Worm (Caenorhabditis elegans) whole organism, late embryonic: ENCODE measurements around the gene pmp-2.

Source experiments
- C08G9.2 ChIP-seq: sonication (generic microtip); optimal IDR thresholded peaks from 2 replicates; lab custom pipeline; 2016; ENCODE audit warnings: mild to moderate bottlenecking, missing genetic modification characterization, moderate library complexity, missing compliant biosample characterization
- F13H6.1 ChIP-seq: sonication (generic microtip); optimal IDR thresholded peaks from 2 replicates; lab custom pipeline; 2016; ENCODE audit warnings: missing genetic modification characterization, missing compliant biosample characterization
- K09A11.1 ChIP-seq: sonication (generic microtip); optimal IDR thresholded peaks from 2 replicates; lab custom pipeline; 2017; ENCODE audit warnings: antibody characterized with exemption, mild to moderate bottlenecking, missing genetic modification characterization, missing compliant biosample characterization; ENCODE audit not compliant: insufficient read depth
- T23F11.4 ChIP-seq: fragments of 200-800 bp; sonication (Bioruptor generic); optimal IDR thresholded peaks from 2 replicates; lab custom pipeline; 2018; ENCODE audit warnings: mild to moderate bottlenecking, missing genetic modification characterization, missing compliant biosample characterization
- ahr-1 ChIP-seq: sonication (generic microtip); optimal IDR thresholded peaks from 2 replicates; lab custom pipeline; 2016; ENCODE audit warnings: missing genetic modification characterization, missing compliant biosample characterization
- ceh-18 ChIP-seq: sonication (generic microtip); optimal IDR thresholded peaks from 2 replicates; lab custom pipeline; 2016; ENCODE audit warnings: missing genetic modification characterization, missing compliant biosample characterization
- ceh-2 ChIP-seq: sonication (generic microtip); optimal IDR thresholded peaks from 2 replicates; lab custom pipeline; 2016; ENCODE audit warnings: missing genotype, missing genetic modification characterization, missing compliant biosample characterization
- ceh-22 ChIP-seq: sonication (generic microtip); optimal IDR thresholded peaks from 2 replicates; lab custom pipeline; 2017; ENCODE audit warnings: missing biosample characterization, missing genetic modification characterization
- ceh-30 ChIP-seq: fragments of 150-350 bp; optimal IDR thresholded peaks from 2 replicates; lab custom pipeline; 2014; ENCODE audit warnings: missing biosample characterization, missing genetic modification characterization
- ceh-31 ChIP-seq: sonication (generic microtip); optimal IDR thresholded peaks from 2 replicates; lab custom pipeline; 2016; ENCODE audit warnings: missing genetic modification characterization, missing compliant biosample characterization
- ceh-34 ChIP-seq: sonication (generic microtip); optimal IDR thresholded peaks from 2 replicates; lab custom pipeline; 2016; ENCODE audit warnings: mild to moderate bottlenecking, missing genetic modification characterization, missing compliant biosample characterization
- ceh-45 ChIP-seq: fragments of 200-800 bp; sonication (Bioruptor generic); IDR thresholded peaks from 2 replicates; pipeline ENCODE4 v1.3.6; 2022; ENCODE audit warnings: missing genetic modification reagents, missing genetic modification characterization, missing compliant biosample characterization
- ceh-6 ChIP-seq: fragments of 200-800 bp; sonication (Bioruptor generic); optimal IDR thresholded peaks from 2 replicates; lab custom pipeline; 2018; ENCODE audit warnings: mild to moderate bottlenecking, missing genetic modification characterization, missing compliant biosample characterization
- dve-1 ChIP-seq: sonication (generic microtip); optimal IDR thresholded peaks from 2 replicates; lab custom pipeline; 2017; ENCODE audit warnings: antibody characterized with exemption, mild to moderate bottlenecking, missing genetic modification characterization, missing compliant biosample characterization
- elt-2 ChIP-seq: sonication (generic microtip); optimal IDR thresholded peaks from 2 replicates; lab custom pipeline; 2016; ENCODE audit warnings: missing genetic modification reagents, missing genetic modification characterization, missing compliant biosample characterization
- elt-4 ChIP-seq: sonication (generic microtip); optimal IDR thresholded peaks from 2 replicates; lab custom pipeline; 2016; ENCODE audit warnings: missing genetic modification characterization, missing compliant biosample characterization
- ets-4 ChIP-seq: sonication (generic microtip); optimal IDR thresholded peaks from 2 replicates; lab custom pipeline; 2016; ENCODE audit warnings: missing genetic modification characterization, missing compliant biosample characterization
- eyg-1 ChIP-seq: sonication (generic microtip); optimal IDR thresholded peaks from 2 replicates; lab custom pipeline; 2016; ENCODE audit warnings: missing genotype, missing genetic modification characterization, missing compliant biosample characterization
- gmeb-2 ChIP-seq: sonication (generic microtip); optimal IDR thresholded peaks from 2 replicates; lab custom pipeline; 2016; ENCODE audit warnings: missing genetic modification characterization, inconsistent platforms, missing compliant biosample characterization
- hlh-13 ChIP-seq: fragments of 200-800 bp; sonication (Bioruptor generic); optimal IDR thresholded peaks from 2 replicates; lab custom pipeline; 2018; ENCODE audit warnings: mild to moderate bottlenecking, missing genetic modification characterization, missing compliant biosample characterization
- hlh-15 ChIP-seq: sonication (generic microtip); optimal IDR thresholded peaks from 2 replicates; lab custom pipeline; 2016; ENCODE audit warnings: missing genetic modification characterization, missing compliant biosample characterization
- hlh-30 ChIP-seq: sonication (generic microtip); optimal IDR thresholded peaks from 2 replicates; lab custom pipeline; 2017; ENCODE audit warnings: antibody characterized with exemption, missing genetic modification characterization, missing compliant biosample characterization; ENCODE audit not compliant: insufficient read depth
- hlh-6 ChIP-seq: sonication (generic microtip); optimal IDR thresholded peaks from 2 replicates; lab custom pipeline; 2016; ENCODE audit warnings: missing genotype, missing genetic modification characterization, missing compliant biosample characterization
- hlh-8 ChIP-seq: sonication (generic microtip); optimal IDR thresholded peaks from 2 replicates; lab custom pipeline; 2016; ENCODE audit warnings: missing genotype, missing genetic modification characterization, missing compliant biosample characterization
- lim-6 ChIP-seq: sonication (generic microtip); optimal IDR thresholded peaks from 2 replicates; lab custom pipeline; 2016; ENCODE audit warnings: missing genetic modification characterization, missing compliant biosample characterization
- madf-2 ChIP-seq: sonication (generic microtip); optimal IDR thresholded peaks from 2 replicates; lab custom pipeline; 2017; ENCODE audit warnings: missing genetic modification characterization, missing compliant biosample characterization
- nhr-11 ChIP-seq: fragments of 150-350 bp; optimal IDR thresholded peaks from 2 replicates; lab custom pipeline; 2014; ENCODE audit warnings: missing biosample characterization, missing genetic modification characterization
- nhr-232 ChIP-seq: sonication (generic microtip); optimal IDR thresholded peaks from 2 replicates; lab custom pipeline; 2016; ENCODE audit warnings: missing genetic modification characterization, missing compliant biosample characterization
- npax-4 ChIP-seq: sonication (generic microtip); optimal IDR thresholded peaks from 2 replicates; lab custom pipeline; 2016; ENCODE audit warnings: missing genetic modification characterization, missing compliant biosample characterization
- odd-2 ChIP-seq: sonication (generic microtip); optimal IDR thresholded peaks from 2 replicates; lab custom pipeline; 2017; ENCODE audit warnings: antibody characterized with exemption, mild to moderate bottlenecking, missing genetic modification characterization, missing compliant biosample characterization
- pag-3 ChIP-seq: sonication (generic microtip); optimal IDR thresholded peaks from 2 replicates; lab custom pipeline; 2016; ENCODE audit warnings: missing compliant biosample characterization, missing genetic modification characterization, borderline replicate concordance
- pat-9 ChIP-seq: fragments of 200-800 bp; sonication (Bioruptor generic); optimal IDR thresholded peaks from 2 replicates; lab custom pipeline; 2018; ENCODE audit warnings: mild to moderate bottlenecking, missing genetic modification characterization, moderate library complexity, missing compliant biosample characterization
- pha-2 ChIP-seq: sonication (generic microtip); optimal IDR thresholded peaks from 2 replicates; lab custom pipeline; 2017; ENCODE audit warnings: mild to moderate bottlenecking, missing genetic modification characterization, missing compliant biosample characterization
- pqm-1 ChIP-seq: sonication (generic microtip); optimal IDR thresholded peaks from 2 replicates; lab custom pipeline; 2016; ENCODE audit warnings: missing genetic modification characterization, missing compliant biosample characterization
- sdc-2 ChIP-seq: sonication (generic microtip); optimal IDR thresholded peaks from 2 replicates; lab custom pipeline; 2016; ENCODE audit warnings: missing genotype, missing genetic modification characterization, missing compliant biosample characterization
- sox-2 ChIP-seq: fragments of 200-800 bp; sonication (Bioruptor generic); IDR thresholded peaks from 2 replicates; pipeline ENCODE4 v1.3.6; 2022; ENCODE audit warnings: missing genetic modification reagents, missing genetic modification characterization, missing compliant biosample characterization
- sox-4 ChIP-seq: sonication (generic microtip); optimal IDR thresholded peaks from 2 replicates; lab custom pipeline; 2017; ENCODE audit warnings: mild to moderate bottlenecking, missing genetic modification characterization, inconsistent platforms, missing compliant biosample characterization
- tbx-2 ChIP-seq: sonication (generic microtip); optimal IDR thresholded peaks from 2 replicates; lab custom pipeline; 2016; ENCODE audit warnings: missing genetic modification characterization, missing compliant biosample characterization
- ttx-3 ChIP-seq: sonication (generic microtip); optimal IDR thresholded peaks from 2 replicates; lab custom pipeline; 2016; ENCODE audit warnings: missing genetic modification reagents, missing genetic modification characterization, missing compliant biosample characterization
- unc-3 ChIP-seq, 2 experiments: fragments of 200-800 bp in 1 of 2; sonication (Bioruptor generic) in 1 of 2; sonication (generic microtip) in 1 of 2; conservative IDR thresholded peaks in 1 of 2; optimal IDR thresholded peaks in 1 of 2; 2 replicates each; pipeline versions ENCODE4 v1.3.6 to Lab custom; 2016 to 2022; ENCODE audit warnings: missing compliant biosample characterization in 2 of 2, missing genetic modification characterization in 2 of 2, missing genetic modification reagents in 1 of 2
- unc-42 ChIP-seq: sonication (generic microtip); optimal IDR thresholded peaks from 2 replicates; lab custom pipeline; 2016; ENCODE audit warnings: missing genotype, missing genetic modification characterization, missing compliant biosample characterization
- unc-86 ChIP-seq: sonication (generic microtip); optimal IDR thresholded peaks from 2 replicates; lab custom pipeline; 2016; ENCODE audit warnings: missing genetic modification characterization, missing compliant biosample characterization
- zip-5 ChIP-seq: sonication (generic microtip); optimal IDR thresholded peaks from 2 replicates; lab custom pipeline; 2016; ENCODE audit warnings: missing genetic modification characterization, missing compliant biosample characterization

The pmp-2 gene

DNA sequence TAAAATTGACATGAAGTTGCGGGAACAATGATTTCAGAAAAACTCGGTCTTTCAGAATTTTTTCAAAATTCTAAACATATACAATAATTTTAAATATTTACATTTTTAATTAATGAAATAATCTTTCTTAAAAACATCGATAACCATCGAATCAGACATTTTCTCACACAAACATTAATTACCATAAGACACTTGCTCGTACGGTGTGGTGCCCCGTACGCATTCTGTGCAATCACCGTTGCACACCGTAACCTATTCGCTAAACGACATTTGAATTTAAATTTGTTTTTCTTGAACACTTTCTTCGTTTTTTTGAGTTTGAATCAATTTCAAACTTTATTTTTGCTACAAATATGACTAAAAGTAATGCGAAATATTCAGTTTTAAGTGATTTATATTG, 36.2 kb upstream of the pmp-2 start:
- TF ChIP-seq C08G9.2 (tag; lab: Kevin White, UChicago) (no peak), elt-4 (no peak), lim-6 (tag; lab: Kevin White, UChicago) (no peak), madf-2 (tag; lab: Kevin White, UChicago) (no peak), dve-1 (tag; lab: Kevin White, UChicago) (no peak), nhr-232 (no peak), T23F11.4 (GFP tag; lab: Kevin White, UChicago) (no peak), unc-3 (GFP tag; conservative IDR thresholded peaks at IDR 0.05; lab: Robert Waterston, UW) (no peak), unc-3 (tag; optimal IDR thresholded peaks at IDR 0.05; lab: Kevin White, UChicago) (no peak), elt-2 (tag; lab: Kevin White, UChicago) (no peak), ceh-31 (tag; lab: Kevin White, UChicago) (no peak)

ce11 chrII:6919363-6919851, 31.8 kb upstream of the pmp-2 start, which contains the start of gene B0252.1:
B0252.1 (plus strand) TSS chrII:6919680.
- TF ChIP-seq ets-4 (no peak), unc-86 (no peak), unc-3 (GFP tag; conservative IDR thresholded peaks at IDR 0.05; lab: Robert Waterston, UW) (no peak), unc-3 (tag; optimal IDR thresholded peaks at IDR 0.05; lab: Kevin White, UChicago) (no peak), odd-2 (tag; lab: Kevin White, UChicago) (no peak), pqm-1 (tag; lab: Kevin White, UChicago) (no peak), hlh-15 (tag; lab: Kevin White, UChicago) (no peak), K09A11.1 (tag; lab: Kevin White, UChicago) (no peak), elt-2 (tag; lab: Kevin White, UChicago) (no peak), ceh-2 (tag; lab: Kevin White, UChicago) (no peak), hlh-13 (GFP tag; lab: Kevin White, UChicago) (no peak), sox-4 (tag; lab: Kevin White, UChicago) (no peak), ceh-6 (GFP tag; lab: Kevin White, UChicago) (no peak), hlh-8 (no peak), ceh-18 (tag; lab: Kevin White, UChicago) (no peak), pha-2 (no peak), F13H6.1 (no peak), gmeb-2 (tag; lab: Kevin White, UChicago) (no peak)

DNA sequence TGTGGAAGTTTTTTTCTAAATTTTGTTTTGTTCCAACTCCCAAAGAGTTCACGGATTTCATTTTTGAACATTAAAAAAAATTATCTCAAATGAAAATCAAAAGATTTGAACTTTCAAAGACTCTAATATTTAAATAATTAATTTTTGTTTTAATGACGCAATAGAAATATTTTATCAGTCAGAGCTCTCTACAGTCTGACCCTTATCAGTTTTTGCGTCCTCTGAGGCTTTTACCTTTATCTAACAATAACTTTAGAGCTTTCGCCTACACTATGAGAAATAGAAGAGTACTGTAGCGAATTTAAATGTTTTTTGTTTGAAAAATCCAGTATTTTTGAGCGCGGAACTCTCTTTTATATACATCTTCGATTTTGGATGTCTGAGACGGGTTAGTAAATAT, 31.3 kb upstream of the pmp-2 start, which contains the start of gene B0252.5:
B0252.5 (minus strand) TSS at position 17 of the 400 bp plus-strand sequence.
- no peak for TF ChIP-seq nhr-11 (tag; lab: Kevin White, UChicago)
- no peak for TF ChIP-seq pat-9 (tag; lab: Kevin White, UChicago)
- no peak for TF ChIP-seq T23F11.4 (GFP tag; lab: Kevin White, UChicago)
- no peak for TF ChIP-seq zip-5
- no peak for TF ChIP-seq ahr-1 (tag; lab: Kevin White, UChicago)
- no peak for TF ChIP-seq hlh-30 (tag; lab: Kevin White, UChicago)
- no peak for TF ChIP-seq madf-2 (tag; lab: Kevin White, UChicago)
- TF ChIP-seq ceh-30 (tag; lab: Kevin White, UChicago) = no peak
- no peak for TF ChIP-seq pag-3 (tag; lab: Kevin White, UChicago)
- TF ChIP-seq ceh-2 (tag; lab: Kevin White, UChicago) = no peak
- TF ChIP-seq, all 69 proteins: peak for 0

- TF ChIP-seq ceh-45 (GFP tag; lab: Robert Waterston, UW) = no peak
- no peak for TF ChIP-seq T23F11.4 (GFP tag; lab: Kevin White, UChicago)
- TF ChIP-seq ceh-34 (tag; lab: Kevin White, UChicago) = no peak
- no peak for TF ChIP-seq tbx-2 (tag; lab: Kevin White, UChicago)
- no peak for TF ChIP-seq eyg-1 (tag; lab: Kevin White, UChicago)
- TF ChIP-seq ttx-3 (tag; lab: Kevin White, UChicago) = no peak
- TF ChIP-seq npax-4 (tag; lab: Kevin White, UChicago) = no peak
- no peak for TF ChIP-seq sox-2 (GFP tag; lab: Robert Waterston, UW)
- TF ChIP-seq ceh-22 = no peak
- no peak for TF ChIP-seq sdc-2 (tag; lab: Kevin White, UChicago)
- TF ChIP-seq ets-4 = no peak
- no peak for TF ChIP-seq ceh-18 (tag; lab: Kevin White, UChicago)
- no peak for TF ChIP-seq unc-42
- no peak for TF ChIP-seq hlh-6 (tag; lab: Kevin White, UChicago)
- no peak for TF ChIP-seq pha-2
Observed at ce11 chrII:6917710-6918109, 30.1 kb upstream of the pmp-2 start, which contains the start of gene B0252.11. B0252.11 (minus strand) TSS chrII:6917810.
